Fruit fly (Drosophila melanogaster) whole organism, larva: ENCODE data around the gene CG45544.

Experiments used
- noc ChIP-seq: fragments of 200-800 bp; sonication (Bioruptor generic); optimal IDR thresholded peaks from 3 replicates; lab custom pipeline; 2019; ENCODE audit warnings: missing biosample characterization, mild to moderate bottlenecking, missing genetic modification characterization, moderate library complexity

Gene CG45544

DNA sequence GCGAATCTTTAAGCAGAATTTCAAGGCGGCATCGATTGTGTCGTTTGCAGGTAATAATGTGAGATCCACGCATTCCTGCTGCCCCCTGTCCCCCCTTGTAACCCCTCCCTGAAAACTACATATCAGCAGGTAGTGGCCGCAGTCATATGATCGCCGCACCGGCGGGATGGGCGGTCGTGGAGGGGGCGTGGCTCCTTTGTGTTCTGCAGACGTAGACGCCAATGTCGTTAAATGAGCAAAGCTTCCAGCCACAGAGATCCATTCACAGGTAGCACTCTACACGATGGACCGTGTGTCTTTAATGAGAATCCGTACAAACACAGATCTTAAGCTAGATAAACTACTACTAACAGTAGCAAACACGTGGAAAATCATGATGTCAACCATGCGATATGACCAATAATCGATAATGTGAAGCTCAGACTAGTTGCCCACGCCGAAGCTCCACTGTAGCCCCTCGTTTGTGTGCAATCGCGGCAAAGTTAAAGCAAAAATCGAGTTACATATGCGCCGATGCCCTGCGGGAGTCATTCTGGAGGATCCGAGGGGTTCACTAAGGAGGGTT is at the start of gene CG45544:
CG45544 (plus strand) TSS at position 523 of the 565 bp plus-strand sequence.
- TF ChIP-seq noc = no peak

- peak; percentile 46 for TF ChIP-seq noc
Measured at dm6 chr3R:29207012-29207656, 49.2 kb upstream of the CG45544 start.

DNA sequence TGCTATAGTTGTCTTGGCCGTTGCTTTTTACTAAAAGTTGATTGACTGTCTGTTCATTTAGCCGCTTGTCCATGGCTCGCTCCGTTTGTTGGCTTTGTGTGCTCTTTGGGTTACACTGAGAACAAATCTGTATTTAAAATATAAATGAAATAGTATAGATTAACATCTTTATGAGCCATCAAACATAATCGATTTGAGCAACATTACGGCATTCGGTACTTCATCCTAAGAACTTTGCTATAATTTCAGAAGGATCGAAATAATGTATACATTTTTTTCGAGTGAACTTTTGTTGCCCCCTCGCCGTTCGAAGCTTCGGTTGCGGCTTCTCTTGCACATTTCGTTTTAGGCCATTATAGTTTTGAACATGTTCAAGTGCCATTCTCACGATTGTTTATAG is 48.3 kb upstream of the CG45544 start:
- TF ChIP-seq noc = peak; percentile 32

dm6 chr3R:29210091-29210490 is 46.2 kb upstream of the CG45544 start:
- TF ChIP-seq noc = no peak

DNA sequence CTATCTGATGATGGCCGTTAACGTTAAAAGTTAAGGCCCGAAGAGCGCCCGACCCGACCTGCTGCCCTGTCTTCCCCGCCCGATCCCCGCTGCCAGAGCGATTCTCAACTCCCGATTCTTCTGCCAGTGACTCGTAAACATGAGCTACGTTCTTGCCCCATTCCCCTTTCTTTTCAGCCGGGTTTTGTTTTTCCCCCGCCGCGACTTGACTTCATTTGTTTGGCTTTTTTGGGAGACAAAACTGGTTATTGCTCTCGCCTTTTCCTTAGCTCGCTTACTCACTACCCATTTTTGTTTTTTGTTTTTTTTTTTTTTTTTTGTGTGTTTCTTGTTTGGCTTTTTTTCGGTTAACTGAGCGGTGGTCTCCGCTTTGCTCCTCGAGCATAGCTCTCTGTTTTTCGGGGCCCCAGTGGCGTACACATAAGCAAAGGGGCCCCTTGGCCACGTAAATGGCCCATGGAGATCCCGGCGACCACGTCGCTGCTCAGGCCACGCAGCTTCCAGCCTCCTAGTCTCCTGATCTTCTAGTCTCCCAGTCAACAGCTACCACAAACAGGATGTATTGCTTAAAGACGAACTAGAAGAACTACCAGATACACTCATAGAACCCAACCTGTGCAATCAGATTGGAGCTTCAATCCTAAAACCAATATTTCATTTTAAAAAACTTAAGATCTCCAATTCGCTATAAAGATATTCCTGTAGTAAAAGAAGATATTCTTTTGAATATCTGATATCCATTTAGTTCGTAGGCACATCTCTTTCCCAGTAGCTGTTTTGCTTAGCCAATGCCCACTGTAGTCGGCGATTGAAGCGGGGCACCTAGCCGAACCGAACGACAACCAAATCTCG is 45.5 kb upstream of the CG45544 start:
- TF ChIP-seq noc = no peak

DNA sequence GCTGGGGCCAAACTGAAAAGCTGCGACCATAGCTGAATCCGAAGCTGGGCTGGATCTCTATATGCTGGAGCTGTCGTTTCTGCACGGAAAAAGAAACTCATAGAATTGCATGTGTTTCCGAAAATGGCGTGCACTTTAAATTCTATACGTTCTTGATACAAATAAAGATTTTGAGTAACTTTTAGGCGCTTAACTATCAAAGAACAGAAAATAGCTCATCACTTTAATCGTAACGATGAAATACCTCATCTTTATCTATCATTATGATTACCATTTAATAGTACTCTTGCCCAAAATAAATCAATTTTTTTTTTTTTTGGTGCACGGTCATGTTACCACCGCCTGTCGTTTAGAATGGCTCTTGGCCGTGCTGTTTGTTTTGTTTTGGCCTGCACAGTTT is 44.6 kb upstream of the CG45544 start:
- TF ChIP-seq noc = no peak

dm6 chr3R:29212534-29212933 is 43.8 kb upstream of the CG45544 start:
- TF ChIP-seq noc = no peak

DNA sequence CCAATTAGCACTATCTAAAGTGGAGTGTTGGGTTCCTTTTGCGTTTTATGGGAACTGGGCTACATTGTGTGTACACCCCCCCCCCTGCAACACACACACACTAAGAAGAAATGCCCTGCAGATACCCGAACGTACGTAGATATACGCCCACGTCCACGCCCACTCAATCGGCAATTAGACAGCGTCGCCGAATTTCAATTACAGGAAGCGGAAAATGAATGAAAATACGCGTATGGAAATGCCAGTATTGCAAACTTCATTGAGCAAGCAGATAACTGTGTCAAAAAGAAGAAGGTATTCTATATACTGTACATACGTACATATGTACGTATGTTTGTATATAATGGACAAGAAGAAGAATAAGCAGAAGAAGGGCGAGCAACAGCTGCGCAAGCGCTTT is 42.9 kb upstream of the CG45544 start:
- TF ChIP-seq noc = no peak

- TF ChIP-seq noc = peak; percentile 99
Measured at dm6 chr3R:29214262-29214661, 42.0 kb upstream of the CG45544 start.

DNA sequence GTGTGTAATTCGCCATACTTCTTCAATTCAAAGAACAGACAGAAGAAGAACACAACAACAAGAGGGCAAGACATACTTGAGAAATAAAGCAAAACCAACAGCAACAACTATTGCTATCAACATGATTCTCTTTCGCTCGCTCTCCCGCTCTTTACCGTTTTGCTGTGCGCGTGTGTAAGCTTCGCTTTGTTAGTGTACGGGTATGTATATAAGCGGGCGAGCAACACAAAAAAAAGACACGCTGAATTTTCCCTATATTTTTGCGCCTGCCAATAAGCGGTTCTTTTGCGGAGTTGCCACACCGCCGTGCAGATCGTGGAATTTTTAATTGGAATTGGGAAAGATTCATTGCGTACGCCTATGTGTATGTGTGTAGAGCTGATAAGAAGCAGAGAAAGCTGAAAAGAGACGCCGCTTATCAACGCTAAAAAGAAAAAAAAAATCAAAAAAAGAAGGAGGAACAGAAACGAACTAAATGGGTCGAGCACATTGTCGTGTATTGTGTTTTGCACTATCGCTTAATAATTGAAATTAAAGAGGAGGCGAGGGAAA is 41.2 kb upstream of the CG45544 start:
- peak; percentile 19 for TF ChIP-seq noc

DNA sequence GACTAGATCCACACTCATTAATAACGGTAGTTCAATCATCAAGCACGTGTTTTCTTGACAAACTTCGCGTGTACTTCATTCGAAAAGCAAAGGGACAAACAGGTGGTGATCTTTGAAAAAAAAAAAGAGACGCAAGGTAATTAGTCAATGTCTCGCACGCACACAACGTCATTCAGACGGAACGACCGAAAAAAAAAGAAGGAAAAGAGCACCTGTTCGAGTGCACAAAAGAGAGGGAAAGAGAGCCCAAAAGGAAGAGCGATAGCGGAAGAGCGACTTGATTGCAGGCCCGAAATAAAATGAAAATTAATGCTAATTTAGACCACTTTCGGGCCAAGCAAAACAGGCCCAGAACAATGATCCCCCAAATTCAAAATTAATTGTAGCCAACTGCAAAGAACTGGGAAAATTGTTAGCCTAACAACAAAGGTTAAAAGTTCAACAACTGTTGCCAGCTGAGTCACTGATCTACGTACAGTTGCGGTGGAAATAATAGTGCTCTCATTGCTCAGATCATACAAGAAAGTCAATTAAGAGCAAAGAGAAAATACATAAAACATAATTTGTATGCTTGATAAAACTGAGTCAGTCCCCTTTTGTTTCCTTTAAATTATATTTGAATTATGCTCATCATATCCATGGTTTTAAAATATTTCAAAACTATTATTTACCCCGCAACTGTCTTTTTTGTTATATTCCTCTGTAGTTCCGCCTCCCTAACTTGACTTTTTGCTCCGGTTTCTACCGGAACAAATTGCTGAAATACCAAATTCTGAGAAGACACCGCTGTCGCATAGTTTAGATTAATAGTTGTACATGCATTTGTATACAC is 40.4 kb upstream of the CG45544 start:
- no peak for TF ChIP-seq noc

DNA sequence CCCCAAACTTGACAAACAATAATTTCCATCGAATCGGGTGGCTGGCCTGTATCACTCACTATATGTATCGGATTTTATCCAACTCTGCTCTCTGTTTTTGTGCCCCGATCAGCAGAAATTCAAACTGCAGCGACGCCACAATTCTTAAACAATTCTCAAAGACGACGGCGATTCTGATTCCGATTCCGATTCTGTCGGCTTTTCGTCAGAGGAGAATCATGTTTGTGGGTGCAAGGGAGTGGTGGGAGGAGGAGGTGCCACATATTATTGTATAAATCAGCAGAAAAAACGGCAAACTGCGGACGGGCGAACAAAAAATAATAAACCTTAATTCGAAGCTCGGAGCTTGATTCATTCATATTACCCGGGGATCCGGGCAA is 39.8 kb upstream of the CG45544 start:
- TF ChIP-seq noc = no peak

DNA sequence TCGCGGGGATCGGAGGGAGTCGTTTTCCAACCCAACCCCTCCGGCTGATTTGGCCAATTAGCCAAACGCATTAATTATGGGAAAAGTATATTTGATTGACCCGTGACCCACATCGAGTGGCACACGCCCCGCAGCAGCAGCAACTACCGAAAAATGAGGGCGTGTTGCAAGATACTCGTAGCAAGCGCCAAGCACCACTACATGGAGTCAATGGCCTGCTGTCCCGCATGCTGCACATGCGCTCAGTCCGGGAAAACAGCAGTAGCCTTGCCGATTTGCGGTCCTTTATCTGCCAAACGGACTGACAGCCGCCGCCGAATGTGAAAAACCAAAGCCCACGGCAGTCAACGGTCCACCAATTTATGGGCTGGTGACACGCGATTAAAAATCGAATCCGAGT is 39.0 kb upstream of the CG45544 start:
- no peak for TF ChIP-seq noc

dm6 chr3R:29218001-29218400 is 38.3 kb upstream of the CG45544 start:
- TF ChIP-seq noc = no peak

DNA sequence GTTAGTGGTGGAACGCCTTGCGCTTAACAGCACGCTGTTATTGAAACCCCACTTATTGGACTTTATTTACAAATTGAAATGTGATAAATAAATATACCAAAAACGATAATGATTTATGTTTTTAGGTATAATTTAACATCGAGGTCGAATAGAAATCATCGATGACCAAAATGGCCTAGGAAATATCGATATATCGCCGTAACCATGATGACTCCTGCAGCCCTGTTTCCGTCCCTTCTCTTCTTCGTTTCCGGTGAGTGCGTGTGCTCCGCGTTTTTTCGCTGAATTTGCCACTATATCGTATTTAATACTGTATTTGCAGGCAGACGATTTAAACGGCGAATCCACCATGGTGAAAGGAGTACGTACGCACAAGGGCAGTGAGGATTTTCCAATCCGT is 36.3 kb upstream of the CG45544 start, which contains the start of gene eEF1gamma:
eEF1gamma (plus strand) TSS at position 225 of the 400 bp plus-strand sequence.
- TF ChIP-seq noc = peak; percentile 84

DNA sequence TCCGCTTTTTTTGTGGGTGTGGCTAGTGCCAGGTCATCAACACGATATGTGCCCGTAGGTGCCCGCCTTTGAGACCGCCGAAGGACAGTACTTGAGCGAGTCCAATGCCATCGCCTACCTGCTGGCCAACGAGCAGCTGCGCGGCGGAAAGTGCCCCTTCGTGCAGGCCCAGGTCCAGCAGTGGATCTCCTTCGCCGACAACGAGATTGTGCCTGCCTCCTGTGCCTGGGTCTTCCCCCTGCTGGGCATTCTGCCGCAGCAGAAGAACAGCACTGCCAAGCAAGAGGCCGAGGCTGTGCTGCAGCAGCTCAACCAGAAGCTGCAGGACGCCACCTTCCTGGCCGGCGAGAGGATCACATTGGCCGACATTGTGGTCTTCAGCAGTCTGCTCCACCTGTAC is 35.7 kb upstream of the CG45544 start:
- no peak for TF ChIP-seq noc

dm6 chr3R:29221168-29221567 is 35.1 kb upstream of the CG45544 start:
- TF ChIP-seq noc = no peak
